Worm (Caenorhabditis elegans): Measurements from ENCODE around the gene F10D7.3.

F10D7.3 gene

ce11 chrX:17374534-17374933 lies at the start of gene F10D7.3:
F10D7.3 (minus strand) TSS chrX:17374634.
- TF ChIP-seq ceh-6 (GFP tag; optimal IDR thresholded peaks at IDR 0.05): no peak
- no peak for TF ChIP-seq T23F11.4 (GFP tag; optimal IDR thresholded peaks at IDR 0.05)
- no peak for TF ChIP-seq pros-1 (tag; optimal IDR thresholded peaks at IDR 0.05)
- TF ChIP-seq unc-55 (GFP tag; optimal IDR thresholded peaks at IDR 0.05): no peak
- TF ChIP-seq npax-4 (tag; optimal IDR thresholded peaks at IDR 0.05): no peak
- TF ChIP-seq mec-3 (tag; optimal IDR thresholded peaks at IDR 0.05; ENCODE audit: borderline replicate concordance): no peak
- TF ChIP-seq rnt-1 (tag; optimal IDR thresholded peaks at IDR 0.05): no peak
- no peak for TF ChIP-seq C08G9.2 (tag; optimal IDR thresholded peaks at IDR 0.05)
- no peak for TF ChIP-seq ttx-3 (tag; optimal IDR thresholded peaks at IDR 0.05)
- TF ChIP-seq ceh-24 (tag; optimal IDR thresholded peaks at IDR 0.05): no peak
- TF ChIP-seq ceh-30 (tag; optimal IDR thresholded peaks at IDR 0.05): no peak
- TF ChIP-seq pag-3 (tag; optimal IDR thresholded peaks at IDR 0.05; ENCODE audit: borderline replicate concordance): no peak
- no peak for TF ChIP-seq elt-2 (tag; optimal IDR thresholded peaks at IDR 0.05)
- TF ChIP-seq F13H6.1 (tag; optimal IDR thresholded peaks at IDR 0.05): no peak

- TF ChIP-seq fkh-6 (tag; optimal IDR thresholded peaks at IDR 0.05): no peak
- TF ChIP-seq hlh-13 (GFP tag; optimal IDR thresholded peaks at IDR 0.05): no peak
- TF ChIP-seq odd-2 (tag; optimal IDR thresholded peaks at IDR 0.05): no peak
- TF ChIP-seq Y22D7AL.16 (tag; optimal IDR thresholded peaks at IDR 0.05): no peak
- no peak for TF ChIP-seq dmd-4 (tag; optimal IDR thresholded peaks at IDR 0.05; ENCODE audit: borderline replicate concordance)
- no peak for TF ChIP-seq npax-4 (tag; optimal IDR thresholded peaks at IDR 0.05)
- no peak for TF ChIP-seq ceh-30 (tag; optimal IDR thresholded peaks at IDR 0.05)
- no peak for TF ChIP-seq tbx-2 (tag; optimal IDR thresholded peaks at IDR 0.05)
- no peak for TF ChIP-seq pha-4 (tag; optimal IDR thresholded peaks at IDR 0.05)
- TF ChIP-seq fkh-10 (GFP tag; optimal IDR thresholded peaks at IDR 0.05): no peak
These were observed 49.6 kb upstream of the F10D7.3 start for ce11 chrX:17423894-17424594.

- no peak for TF ChIP-seq ref-2 (tag; optimal IDR thresholded peaks at IDR 0.05)
These were observed 48.2 kb upstream of the F10D7.3 start for ce11 chrX:17422593-17422992.

ce11 chrX:17421532-17422078 lies 47.2 kb upstream of the F10D7.3 start, which contains the start of gene osm-11:
osm-11 (minus strand) TSS chrX:17421582.
- no peak for TF ChIP-seq fkh-6 (tag; optimal IDR thresholded peaks at IDR 0.05)
- TF ChIP-seq ama-1 (optimal IDR thresholded peaks at IDR 0.05): no peak
- TF ChIP-seq ets-4 (tag; optimal IDR thresholded peaks at IDR 0.05): no peak
- no peak for TF ChIP-seq unc-55 (GFP tag; optimal IDR thresholded peaks at IDR 0.05)
- no peak for TF ChIP-seq ceh-6 (GFP tag; optimal IDR thresholded peaks at IDR 0.05)
- no peak for TF ChIP-seq che-1 (tag; optimal IDR thresholded peaks at IDR 0.05)
- TF ChIP-seq lin-11 (tag; optimal IDR thresholded peaks at IDR 0.05): no peak
- no peak for TF ChIP-seq pat-9 (tag; optimal IDR thresholded peaks at IDR 0.05)
- no peak for TF ChIP-seq tbx-2 (tag; optimal IDR thresholded peaks at IDR 0.05)
- no peak for TF ChIP-seq unc-3 (GFP tag; conservative IDR thresholded peaks at IDR 0.05)
- no peak for TF ChIP-seq unc-3 (tag; optimal IDR thresholded peaks at IDR 0.05)
- TF ChIP-seq dmd-4 (tag; optimal IDR thresholded peaks at IDR 0.05; ENCODE audit: borderline replicate concordance): no peak
- no peak for TF ChIP-seq odd-2 (tag; optimal IDR thresholded peaks at IDR 0.05)
- no peak for TF ChIP-seq nhr-11 (tag; optimal IDR thresholded peaks at IDR 0.05)
- no peak for TF ChIP-seq Y22D7AL.16 (tag; optimal IDR thresholded peaks at IDR 0.05)
- TF ChIP-seq elt-4 (tag; optimal IDR thresholded peaks at IDR 0.05): no peak
- no peak for TF ChIP-seq ceh-2 (tag; optimal IDR thresholded peaks at IDR 0.05)
- TF ChIP-seq zip-5 (tag; optimal IDR thresholded peaks at IDR 0.05): no peak
- TF ChIP-seq sox-2 (GFP tag; IDR thresholded peaks at IDR 0.05): no peak
